Worm (Caenorhabditis elegans): ENCODE data around the gene C33C12.11.

- TF ChIP-seq ama-1 (optimal IDR thresholded peaks at IDR 0.05) (no peak), hmg-4 (GFP tag; optimal IDR thresholded peaks at IDR 0.05) (no peak), tbx-11 (GFP tag; IDR thresholded peaks at IDR 0.05) (no peak), aly-1 (tag; optimal IDR thresholded peaks at IDR 0.05) (no peak), flt-1 (GFP tag; IDR thresholded peaks at IDR 0.05) (no peak), sea-1 (GFP tag; conservative IDR thresholded peaks at IDR 0.05) (no peak), ets-7 (tag; optimal IDR thresholded peaks at IDR 0.05) (no peak), hnd-1 (tag; optimal IDR thresholded peaks at IDR 0.05) (no peak), B0310.2 (tag; optimal IDR thresholded peaks at IDR 0.05) (no peak)
Measured at ce11 chrII:2197555-2198288, 34.1 kb upstream of the C33C12.11 start, which contains the start of gene C33C12.1.
